Fruit fly (Drosophila melanogaster) whole organism, embryonic: Measurements from ENCODE around the gene Non3.

ENCODE experiments used
- Awh ChIP-seq: fragments of 200-800 bp; sonication (Bioruptor generic); IDR thresholded peaks from 2 replicates; pipeline ENCODE4, ENCODE4 v1.3.6; 2022; ENCODE audit warnings: missing biosample characterization, missing genetic modification characterization
- B-H1 ChIP-seq: fragments of 200-800 bp; sonication (Bioruptor generic); IDR thresholded peaks from 3 replicates; pipeline ENCODE4 v1.3.6; 2022; ENCODE audit warnings: missing biosample characterization, missing genetic modification characterization
- Bteb2 ChIP-seq: fragments of 200-800 bp; sonication (Bioruptor generic); optimal IDR thresholded peaks from 2 replicates; lab custom pipeline; 2016; ENCODE audit warnings: missing biosample characterization, missing genetic modification characterization
- CG10979 ChIP-seq: fragments of 200-800 bp; sonication (Bioruptor generic); optimal IDR thresholded peaks from 2 replicates; lab custom pipeline; 2018; ENCODE audit warnings: missing biosample characterization, mild to moderate bottlenecking, missing genetic modification characterization, moderate library complexity
- CG11456 ChIP-seq: fragments of 200-800 bp; sonication (Bioruptor generic); IDR thresholded peaks from 3 replicates; pipeline ENCODE4 v1.3.6; 2022; ENCODE audit warnings: missing biosample characterization, missing genetic modification characterization
- CG11504 ChIP-seq: fragments of 200-800 bp; sonication (Bioruptor generic); optimal IDR thresholded peaks from 3 replicates; lab custom pipeline; 2019; ENCODE audit warnings: missing biosample characterization, mild to moderate bottlenecking, missing genetic modification characterization, moderate library complexity
- CG12071 ChIP-seq: fragments of 200-800 bp; sonication (Bioruptor generic); optimal IDR thresholded peaks from 3 replicates; lab custom pipeline; 2018; ENCODE audit warnings: missing biosample characterization, mild to moderate bottlenecking, missing genetic modification characterization
- CG12769 ChIP-seq: fragments of 200-800 bp; sonication (Bioruptor generic); optimal IDR thresholded peaks from 2 replicates; lab custom pipeline; 2019; ENCODE audit warnings: missing biosample characterization, mild to moderate bottlenecking, missing genetic modification characterization, moderate library complexity
- CG13775 ChIP-seq: fragments of 200-800 bp; sonication (Bioruptor generic); optimal IDR thresholded peaks from 3 replicates; lab custom pipeline; 2017; ENCODE audit warnings: missing biosample characterization, mild to moderate bottlenecking, missing genetic modification characterization
- CG14965 ChIP-seq: fragments of 200-800 bp; sonication (Bioruptor generic); optimal IDR thresholded peaks from 2 replicates; lab custom pipeline; 2016; ENCODE audit warnings: missing biosample characterization, missing genetic modification characterization, borderline replicate concordance
- CG15696 ChIP-seq: fragments of 200-800 bp; sonication (Bioruptor generic); optimal IDR thresholded peaks from 2 replicates; lab custom pipeline; 2019; ENCODE audit warnings: missing biosample characterization, mild to moderate bottlenecking, missing genetic modification characterization, moderate library complexity
- CG17186 ChIP-seq: fragments of 200-800 bp; sonication (Bioruptor generic); optimal IDR thresholded peaks from 3 replicates; lab custom pipeline; 2017; ENCODE audit warnings: missing biosample characterization, missing genetic modification reagents, missing genetic modification characterization
- CG17829 ChIP-seq: fragments of 200-800 bp; optimal IDR thresholded peaks from 2 replicates; lab custom pipeline; 2019; ENCODE audit warnings: missing biosample characterization, mild to moderate bottlenecking, missing genetic modification characterization, moderate library complexity
- CG17912 ChIP-seq: fragments of 200-800 bp; sonication (Bioruptor generic); optimal IDR thresholded peaks from 2 replicates; lab custom pipeline; 2018; ENCODE audit warnings: missing biosample characterization, mild to moderate bottlenecking, missing genetic modification characterization
- CG18262 ChIP-seq: fragments of 200-800 bp; optimal IDR thresholded peaks from 3 replicates; lab custom pipeline; 2019; ENCODE audit warnings: missing biosample characterization, mild to moderate bottlenecking, missing genetic modification characterization, moderate library complexity
- CG2678 ChIP-seq: fragments of 200-800 bp; sonication (Bioruptor generic); optimal IDR thresholded peaks from 3 replicates; lab custom pipeline; 2019; ENCODE audit warnings: missing biosample characterization, mild to moderate bottlenecking, missing genetic modification characterization, moderate library complexity
- CG4328 ChIP-seq: fragments of 200-800 bp; sonication (Bioruptor generic); optimal IDR thresholded peaks from 3 replicates; lab custom pipeline; 2017; ENCODE audit warnings: missing biosample characterization, missing genetic modification reagents, missing genetic modification characterization
- CG5245 ChIP-seq: fragments of 200-800 bp; sonication (Bioruptor generic); optimal IDR thresholded peaks from 3 replicates; lab custom pipeline; 2016; ENCODE audit warnings: missing biosample characterization, missing genetic modification characterization
- CG6689 ChIP-seq: fragments of 200-800 bp; sonication (Bioruptor generic); IDR thresholded peaks from 2 replicates; pipeline ENCODE4 v1.3.6; 2022; ENCODE audit warnings: missing biosample characterization, missing genetic modification characterization
- CG7928 ChIP-seq: fragments of 200-800 bp; sonication (Bioruptor generic); optimal IDR thresholded peaks from 2 replicates; lab custom pipeline; 2017; ENCODE audit warnings: missing biosample characterization, mild to moderate bottlenecking, missing genetic modification characterization
- CG7963 ChIP-seq: fragments of 200-800 bp; sonication (Bioruptor generic); IDR thresholded peaks from 3 replicates; pipeline ENCODE4 v1.3.6; 2022; ENCODE audit warnings: missing biosample characterization, missing genetic modification characterization; ENCODE audit not compliant: partially characterized antibody
- Camta ChIP-seq: fragments of 200-800 bp; sonication (Bioruptor generic); optimal IDR thresholded peaks from 2 replicates; lab custom pipeline; 2016; ENCODE audit warnings: missing biosample characterization, missing genetic modification characterization
- Dll ChIP-seq: fragments of 200-800 bp; sonication (Bioruptor generic); IDR thresholded peaks from 4 replicates; pipeline ENCODE4 v1.3.6; 2022; ENCODE audit warnings: missing biosample characterization, missing genetic modification characterization; ENCODE audit not compliant: partially characterized antibody
- ERR ChIP-seq: fragments of 200-800 bp; sonication (Bioruptor generic); optimal IDR thresholded peaks from 2 replicates; lab custom pipeline; 2016; ENCODE audit warnings: missing biosample characterization, missing genetic modification characterization
- Ets97D ChIP-seq: fragments of 200-800 bp; sonication (Bioruptor generic); optimal IDR thresholded peaks from 3 replicates; lab custom pipeline; 2016; ENCODE audit warnings: missing biosample characterization, missing genetic modification characterization
- Fer1 ChIP-seq: fragments of 200-800 bp; sonication (Bioruptor generic); optimal IDR thresholded peaks from 2 replicates; lab custom pipeline; 2017; ENCODE audit warnings: missing biosample characterization, mild to moderate bottlenecking, missing genetic modification characterization
- HLH3B ChIP-seq: fragments of 200-800 bp; sonication (Bioruptor generic); IDR thresholded peaks from 2 replicates; pipeline ENCODE4 v1.3.6; 2022; ENCODE audit warnings: missing biosample characterization, missing genetic modification characterization
- HLH4C ChIP-seq: fragments of 200-800 bp; sonication (Bioruptor generic); IDR thresholded peaks from 3 replicates; pipeline ENCODE4 v1.3.6; 2022; ENCODE audit warnings: missing biosample characterization, missing genetic modification characterization; ENCODE audit not compliant: partially characterized antibody
- Hey ChIP-seq: fragments of 200-800 bp; sonication (Bioruptor generic); optimal IDR thresholded peaks from 3 replicates; lab custom pipeline; 2018; ENCODE audit warnings: missing biosample characterization, mild to moderate bottlenecking, missing genetic modification characterization
- Hsf ChIP-seq: fragments of 200-800 bp; sonication (Bioruptor generic); optimal IDR thresholded peaks from 3 replicates; lab custom pipeline; 2016; ENCODE audit warnings: missing biosample characterization, missing genetic modification characterization
- Nf-YA ChIP-seq: fragments of 200-800 bp; sonication (Bioruptor generic); IDR thresholded peaks from 2 replicates; pipeline ENCODE4 v1.3.6; 2022; ENCODE audit warnings: missing biosample characterization, missing genetic modification characterization
- NfI ChIP-seq: fragments of 200-800 bp; sonication (Bioruptor generic); optimal IDR thresholded peaks from 3 replicates; lab custom pipeline; 2018; ENCODE audit warnings: missing biosample characterization, mild to moderate bottlenecking, missing genetic modification characterization, moderate library complexity
- caup ChIP-seq: fragments of 200-800 bp; sonication (Bioruptor generic); optimal IDR thresholded peaks from 3 replicates; lab custom pipeline; 2017; ENCODE audit warnings: missing biosample characterization, mild to moderate bottlenecking, missing genetic modification characterization, moderate library complexity; ENCODE audit not compliant: severe bottlenecking
- cwo ChIP-seq: fragments of 200-800 bp; sonication (Bioruptor generic); optimal IDR thresholded peaks from 3 replicates; lab custom pipeline; 2017; ENCODE audit warnings: missing biosample characterization, missing genetic modification characterization, mild to moderate bottlenecking, moderate library complexity, missing genetic modification reagents
- ewg ChIP-seq: fragments of 200-800 bp; sonication (Bioruptor generic); optimal IDR thresholded peaks from 3 replicates; lab custom pipeline; 2017; ENCODE audit warnings: mild to moderate bottlenecking, missing biosample characterization, missing genetic modification reagents, missing genetic modification characterization
- fru ChIP-seq: fragments of >200 bp; optimal IDR thresholded peaks from 2 replicates; lab custom pipeline; 2017
- gem ChIP-seq: fragments of 200-800 bp; sonication (Bioruptor generic); optimal IDR thresholded peaks from 2 replicates; lab custom pipeline; 2019; ENCODE audit warnings: missing biosample characterization, mild to moderate bottlenecking, missing genetic modification characterization, moderate library complexity
- hb ChIP-seq: fragments of 200-800 bp; sonication (Bioruptor generic); IDR thresholded peaks from 3 replicates; pipeline ENCODE4 v1.3.6; 2022; ENCODE audit warnings: missing biosample characterization, missing genetic modification characterization; ENCODE audit not compliant: partially characterized antibody
- insv ChIP-seq, 2 experiments: fragments of 200-800 bp; sonication (Bioruptor generic); optimal IDR thresholded peaks; 3 replicates each; lab custom pipeline; 2016 to 2018; ENCODE audit warnings: missing biosample characterization in 2 of 2, missing genetic modification characterization in 2 of 2
- kni ChIP-seq: fragments of 200-800 bp; sonication (Bioruptor generic); optimal IDR thresholded peaks from 3 replicates; lab custom pipeline; 2017; ENCODE audit warnings: mild to moderate bottlenecking, missing biosample characterization, missing genetic modification reagents, missing genetic modification characterization
- knrl ChIP-seq: fragments of 200-800 bp; sonication (Bioruptor generic); IDR thresholded peaks from 3 replicates; pipeline ENCODE4 v1.3.6; 2022; ENCODE audit warnings: missing biosample characterization, missing genetic modification characterization; ENCODE audit not compliant: partially characterized antibody
- lmd ChIP-seq: fragments of 200-800 bp; sonication (Bioruptor generic); IDR thresholded peaks from 2 replicates; pipeline ENCODE4 v1.3.6; 2022; ENCODE audit warnings: missing biosample characterization, missing genetic modification characterization
- psq ChIP-seq: fragments of 200-800 bp; sonication (Bioruptor generic); optimal IDR thresholded peaks from 2 replicates; lab custom pipeline; 2017; ENCODE audit warnings: missing biosample characterization, missing genetic modification characterization
- sd ChIP-seq: fragments of 200-800 bp; sonication (Bioruptor generic); optimal IDR thresholded peaks from 3 replicates; lab custom pipeline; 2018; ENCODE audit warnings: missing biosample characterization, mild to moderate bottlenecking, missing genetic modification characterization, moderate library complexity
- sens-2 ChIP-seq: fragments of 200-800 bp; sonication (Bioruptor generic); IDR thresholded peaks from 2 replicates; pipeline ENCODE4 v1.3.6; 2022; ENCODE audit warnings: missing biosample characterization, missing genetic modification characterization
- sob ChIP-seq: fragments of 200-800 bp; sonication (Bioruptor generic); IDR thresholded peaks from 2 replicates; pipeline ENCODE4 v1.3.6; 2022; ENCODE audit warnings: missing biosample characterization, missing genetic modification characterization
- tna ChIP-seq: fragments of 200-800 bp; sonication (Bioruptor generic); IDR thresholded peaks from 2 replicates; pipeline ENCODE4 v1.3.6; 2022; ENCODE audit warnings: missing biosample characterization, missing genetic modification characterization; ENCODE audit not compliant: partially characterized antibody
- ttk ChIP-seq: fragments of 200-800 bp; sonication (Bioruptor generic); IDR thresholded peaks from 2 replicates; pipeline ENCODE4 v2.1.2; 2022; ENCODE audit warnings: missing biosample characterization, missing genetic modification characterization
- vfl ChIP-seq: fragments of 200-800 bp; sonication (Bioruptor generic); optimal IDR thresholded peaks from 2 replicates; lab custom pipeline; 2016; ENCODE audit warnings: missing biosample characterization, missing genetic modification characterization
- wdn ChIP-seq: fragments of 200-800 bp; sonication (Bioruptor generic); IDR thresholded peaks from 2 replicates; pipeline ENCODE4 v1.3.6; 2022; ENCODE audit warnings: missing biosample characterization, missing genetic modification characterization

Gene Non3

DNA sequence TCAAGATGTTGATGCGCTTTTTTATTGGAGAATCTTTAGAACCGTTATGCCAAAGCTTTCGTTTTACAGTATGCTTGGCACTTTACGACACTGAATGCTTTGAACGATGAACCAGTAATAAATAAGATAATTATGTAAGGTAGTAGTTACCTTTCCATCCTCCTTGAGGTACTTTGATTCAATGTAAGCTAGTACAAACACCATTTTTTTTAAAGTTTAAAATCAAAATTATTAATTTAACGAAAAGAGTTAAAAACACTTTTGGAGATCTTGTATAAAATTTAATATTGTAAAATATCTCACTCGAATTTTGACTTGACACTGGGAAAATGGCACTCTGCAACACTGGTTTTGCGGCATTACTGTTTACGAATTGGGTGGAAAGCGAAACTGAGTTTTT lies 38.1 kb upstream of the Non3 start, which contains the start of the genes Arp5 and CG7208 (continued):
- no peak for TF ChIP-seq ERR (GFP tag; lab: Kevin White, UChicago)
- TF ChIP-seq Bteb2: peak; percentile 72
- TF ChIP-seq tna (GFP tag; lab: Robert Waterston, UW): no peak
- TF ChIP-seq kni (GFP tag; lab: Kevin White, UChicago): no peak
- peak; percentile 54 for TF ChIP-seq vfl
- no peak for TF ChIP-seq HLH3B
- 0 out of 3 replicates have a peak, but pooled peaks have one; percentile 59 for TF ChIP-seq CG11456 (GFP tag; lab: Robert Waterston, UW)
- TF ChIP-seq CG13775 (GFP tag; lab: Kevin White, UChicago): peak; percentile 78
- TF ChIP-seq CG17912 (GFP tag; lab: Kevin White, UChicago): no peak
- TF ChIP-seq CG17829: peak; percentile 51
- TF ChIP-seq CG5245 (GFP tag; lab: Kevin White, UChicago): peak; percentile 14
- TF ChIP-seq Hsf (GFP tag; lab: Kevin White, UChicago): peak; percentile 76
- peak; percentile 48 for TF ChIP-seq ewg (GFP tag; lab: Kevin White, UChicago)
- no peak for TF ChIP-seq CG14965
- TF ChIP-seq CG11504 (tag; lab: Kevin White, UChicago): no peak
- peak; percentile 70 for TF ChIP-seq Camta
- TF ChIP-seq CG2678 (tag; lab: Kevin White, UChicago): no peak
- no peak for TF ChIP-seq CG17186 (GFP tag; lab: Kevin White, UChicago)
- TF ChIP-seq NfI (GFP tag; lab: Kevin White, UChicago): peak; percentile 71
- peak; percentile 39; the same call in 1 of the 2 replicates for TF ChIP-seq wdn
- no peak for TF ChIP-seq CG7963 (GFP tag; lab: Robert Waterston, UW)
- TF ChIP-seq fru (lab: Kevin White, UChicago): no peak
- TF ChIP-seq CG15696 (tag; lab: Kevin White, UChicago): peak; percentile 4
- TF ChIP-seq CG18262 (tag; lab: Kevin White, UChicago): peak; percentile 71
- no peak for TF ChIP-seq Awh (GFP tag; lab: Robert Waterston, UW)
- TF ChIP-seq caup: peak; percentile 64
- TF ChIP-seq sens-2 (GFP tag; lab: Robert Waterston, UW): no peak
- peak; percentile 61; the same call in 1 of the 2 replicates for TF ChIP-seq lmd (GFP tag; lab: Robert Waterston, UW)
- TF ChIP-seq Nf-YA (GFP tag; lab: Robert Waterston, UW): 0 out of 2 replicates have a peak, but pooled peaks have one; percentile 51
- peak; percentile 30 for TF ChIP-seq CG7928 (GFP tag; lab: Kevin White, UChicago)
- peak in 1 of 2 experiments; percentile 20 for TF ChIP-seq insv (GFP tag; optimal IDR thresholded peaks at IDR 0.05; lab: Kevin White, UChicago)
- peak; percentile 88 for TF ChIP-seq CG6689 (GFP tag; lab: Robert Waterston, UW)
- peak; percentile 42 for TF ChIP-seq cwo (GFP tag; lab: Kevin White, UChicago)
- TF ChIP-seq knrl (GFP tag; lab: Robert Waterston, UW): no peak
- peak; percentile 79 for TF ChIP-seq sob (GFP tag; lab: Robert Waterston, UW)
- TF ChIP-seq gem (tag; lab: Kevin White, UChicago): no peak
- no peak for TF ChIP-seq sd (tag; lab: Kevin White, UChicago)
- no peak for TF ChIP-seq hb (GFP tag; lab: Robert Waterston, UW)
- TF ChIP-seq ttk (GFP tag; lab: Robert Waterston, UW): no peak
- no peak for TF ChIP-seq CG12769
- TF ChIP-seq B-H1 (GFP tag; lab: Robert Waterston, UW): peak; percentile 29; the same call in 1 of the 3 replicates
- peak; percentile 70 for TF ChIP-seq Ets97D (GFP tag; lab: Kevin White, UChicago)
- TF ChIP-seq HLH4C (GFP tag; lab: Robert Waterston, UW): no peak
- TF ChIP-seq psq (GFP tag; lab: Kevin White, UChicago): peak; percentile 91
- peak; percentile 49 for TF ChIP-seq CG4328 (GFP tag; lab: Kevin White, UChicago)
- peak; percentile 70 for TF ChIP-seq Fer1
- peak; percentile 53 for TF ChIP-seq CG10979 (tag; lab: Kevin White, UChicago)
- no peak for TF ChIP-seq CG12071 (GFP tag; lab: Kevin White, UChicago)
- TF ChIP-seq Hey (tag; lab: Kevin White, UChicago): no peak
- TF ChIP-seq Dll (GFP tag; lab: Robert Waterston, UW): peak; percentile 46; the same call in 1 of the 4 replicates
